Worm (Caenorhabditis elegans): ENCODE results near the gene T06E4.7.

T06E4.7 gene

ce11 chrV:9625604-9626446 lies at the start of gene T06E4.7:
Gene T06E4.7 (plus strand): TSS chrV:9626396.
- 0 out of 2 replicates have a peak, but pooled peaks have one; percentile 34 for TF ChIP-seq dox-1 (GFP tag; IDR thresholded peaks at IDR 0.05)
- TF ChIP-seq D2030.7 (GFP tag; IDR thresholded peaks at IDR 0.05), result 0 out of 2 replicates have a peak, but pooled peaks have one; percentile 10
- no peak for TF ChIP-seq egl-44 (GFP tag; IDR thresholded peaks at IDR 0.05)
- TF ChIP-seq pha-4 (tag; optimal IDR thresholded peaks at IDR 0.05), result no peak
- TF ChIP-seq ceh-91 (GFP tag; IDR thresholded peaks at IDR 0.05), result no peak
- no peak for TF ChIP-seq lin-54 (GFP tag; optimal IDR thresholded peaks at IDR 0.05)
- no peak for TF ChIP-seq nfyb-1 (GFP tag; IDR thresholded peaks at IDR 0.05)
- no peak for TF ChIP-seq rec-8 (tag; optimal IDR thresholded peaks at IDR 0.05)
- TF ChIP-seq egrh-3 (GFP tag; IDR thresholded peaks at IDR 0.05), result peak; percentile 92
- 0 out of 2 replicates have a peak, but pooled peaks have one; percentile 41 for TF ChIP-seq ztf-25 (GFP tag; IDR thresholded peaks at IDR 0.05)
- TF ChIP-seq athp-1 (tag; optimal IDR thresholded peaks at IDR 0.05), result no peak
- peak; percentile 13 for TF ChIP-seq ceh-27 (GFP tag; optimal IDR thresholded peaks at IDR 0.05)
- TF ChIP-seq chd-7 (tag; optimal IDR thresholded peaks at IDR 0.05), result peak; percentile 32
- TF ChIP-seq rpc-1 (optimal IDR thresholded peaks at IDR 0.05), result no peak
- no peak for TF ChIP-seq rpc-1 (tag; optimal IDR thresholded peaks at IDR 0.05)
- 0 out of 2 replicates have a peak, but pooled peaks have one; percentile 4 for TF ChIP-seq F37B4.10 (GFP tag; IDR thresholded peaks at IDR 0.05)
- TF ChIP-seq zfh-2 (GFP tag; conservative IDR thresholded peaks at IDR 0.05), result peak; percentile 93
- no peak for TF ChIP-seq madf-6 (GFP tag; IDR thresholded peaks at IDR 0.05)
- no peak for TF ChIP-seq hlh-12 (tag; optimal IDR thresholded peaks at IDR 0.05)
- TF ChIP-seq lir-1 (GFP tag; conservative IDR thresholded peaks at IDR 0.05), result no peak
- TF ChIP-seq let-607 (tag; optimal IDR thresholded peaks at IDR 0.05), result no peak
- peak; percentile 20; the same call in 1 of the 2 replicates for TF ChIP-seq mcd-1 (GFP tag; IDR thresholded peaks at IDR 0.05)
- no peak for TF ChIP-seq F39B2.1 (GFP tag; IDR thresholded peaks at IDR 0.05)

DNA sequence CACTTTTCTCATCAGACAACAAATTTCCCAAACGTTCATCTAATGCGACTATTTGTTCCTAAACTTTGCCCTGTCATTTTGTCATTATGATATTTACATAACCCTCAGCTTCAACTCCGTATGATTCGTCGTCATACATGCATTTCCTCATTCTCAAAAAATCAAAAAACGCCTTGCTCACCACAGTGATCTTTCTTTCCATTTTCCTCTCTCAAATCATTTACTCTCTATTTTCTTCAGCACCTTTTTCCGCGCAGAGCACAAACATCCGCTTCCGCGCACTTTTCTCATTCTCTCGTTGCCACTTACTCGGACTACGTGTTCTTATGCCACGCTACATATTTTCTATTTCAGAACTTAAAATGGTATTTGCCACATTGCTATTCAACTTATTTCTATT lies 49.2 kb upstream of the T06E4.7 start, which contains the start of gene F25B3.2:
TSS of gene F25B3.2 (plus strand) at position 301 of the 400 bp plus-strand sequence.
- TF ChIP-seq B0035.1 (tag; optimal IDR thresholded peaks at IDR 0.05), result no peak
- no peak for TF ChIP-seq T26A5.8 (tag; optimal IDR thresholded peaks at IDR 0.05)
- no peak for TF ChIP-seq attf-6 (GFP tag; IDR thresholded peaks at IDR 0.05)
- TF ChIP-seq him-1 (tag; optimal IDR thresholded peaks at IDR 0.05), result no peak
- no peak for TF ChIP-seq F52B5.7 (tag; optimal IDR thresholded peaks at IDR 0.05)
- TF ChIP-seq snpc-1.1 (tag; optimal IDR thresholded peaks at IDR 0.05; ENCODE audit: insufficient read depth), result no peak
- TF ChIP-seq F57A8.1 (GFP tag; optimal IDR thresholded peaks at IDR 0.05), result no peak
- TF ChIP-seq aptf-3 (GFP tag; IDR thresholded peaks at IDR 0.05), result no peak
- no peak for TF ChIP-seq Y53G8AR.9 (GFP tag; conservative IDR thresholded peaks at IDR 0.05)
- TF ChIP-seq efl-1 (GFP tag; optimal IDR thresholded peaks at IDR 0.05), result no peak
- TF ChIP-seq lin-35 (GFP tag; optimal IDR thresholded peaks at IDR 0.05), result no peak
- TF ChIP-seq unc-62 (GFP tag; optimal IDR thresholded peaks at IDR 0.05), result no peak
- TF ChIP-seq madf-6 (GFP tag; IDR thresholded peaks at IDR 0.05), result no peak
